Fruit fly (Drosophila melanogaster) whole organism, embryonic: Measurements from ENCODE around the gene Syx13.

Source experiments
- Aef1 ChIP-seq: fragments of 200-800 bp; sonication (Bioruptor generic); IDR thresholded peaks from 3 replicates; pipeline ENCODE4 v1.3.6; 2022; ENCODE audit warnings: missing biosample characterization, missing genetic modification characterization
- Bgb ChIP-seq: fragments of 200-800 bp; sonication (Bioruptor generic); IDR thresholded peaks from 2 replicates; pipeline ENCODE4 v1.3.6; 2022; ENCODE audit warnings: missing biosample characterization, missing genetic modification characterization; ENCODE audit not compliant: partially characterized antibody
- CG11247 ChIP-seq: fragments of 200-800 bp; sonication (Bioruptor generic); IDR thresholded peaks from 2 replicates; pipeline ENCODE4 v1.3.6; 2022; ENCODE audit warnings: missing biosample characterization, missing genetic modification characterization
- CG11456 ChIP-seq: fragments of 200-800 bp; sonication (Bioruptor generic); IDR thresholded peaks from 3 replicates; pipeline ENCODE4 v1.3.6; 2022; ENCODE audit warnings: missing biosample characterization, missing genetic modification characterization
- CG11560 ChIP-seq: fragments of 200-800 bp; sonication (Bioruptor generic); IDR thresholded peaks from 3 replicates; pipeline ENCODE4 v1.3.6; 2022; ENCODE audit warnings: missing biosample characterization, missing genetic modification characterization
- CG12659 ChIP-seq: fragments of 200-800 bp; sonication (Bioruptor generic); optimal IDR thresholded peaks from 3 replicates; lab custom pipeline; 2017; ENCODE audit warnings: mild to moderate bottlenecking, missing biosample characterization, missing genetic modification reagents, missing genetic modification characterization
- CG12942 ChIP-seq: fragments of 200-800 bp; sonication (Bioruptor generic); optimal IDR thresholded peaks from 3 replicates; lab custom pipeline; 2016; ENCODE audit warnings: missing biosample characterization, missing genetic modification characterization
- CG14014 ChIP-seq: fragments of 200-800 bp; sonication (Bioruptor generic); IDR thresholded peaks from 2 replicates; pipeline ENCODE4 v1.3.6; 2022; ENCODE audit warnings: missing biosample characterization, missing genetic modification characterization
- CG15073 ChIP-seq: fragments of 200-800 bp; sonication (Bioruptor generic); optimal IDR thresholded peaks from 2 replicates; lab custom pipeline; 2016; ENCODE audit warnings: missing biosample characterization, missing genetic modification characterization
- CG1603 ChIP-seq: fragments of 200-800 bp; sonication (Bioruptor generic); optimal IDR thresholded peaks from 2 replicates; lab custom pipeline; 2019; ENCODE audit warnings: missing biosample characterization, mild to moderate bottlenecking, missing genetic modification characterization, moderate library complexity
- CG34422 ChIP-seq: fragments of 200-800 bp; sonication (Bioruptor generic); IDR thresholded peaks from 3 replicates; pipeline ENCODE4 v1.3.6; 2022; ENCODE audit warnings: missing biosample characterization, missing genetic modification characterization
- CG43689 ChIP-seq: fragments of 200-800 bp; sonication (Bioruptor generic); IDR thresholded peaks from 2 replicates; pipeline ENCODE4 v1.3.6; 2022; ENCODE audit warnings: missing biosample characterization, missing genetic modification characterization
- CG4404 ChIP-seq: fragments of 200-800 bp; sonication (Bioruptor generic); IDR thresholded peaks from 2 replicates; pipeline ENCODE4 v1.3.6; 2022; ENCODE audit warnings: missing biosample characterization, missing genetic modification characterization
- CG6689 ChIP-seq: fragments of 200-800 bp; sonication (Bioruptor generic); IDR thresholded peaks from 2 replicates; pipeline ENCODE4 v1.3.6; 2022; ENCODE audit warnings: missing biosample characterization, missing genetic modification characterization
- CG8944 ChIP-seq: fragments of 200-800 bp; sonication (Bioruptor generic); optimal IDR thresholded peaks from 3 replicates; lab custom pipeline; 2016; ENCODE audit warnings: missing biosample characterization, missing genetic modification characterization
- CG9437 ChIP-seq: fragments of 200-800 bp; sonication (Bioruptor generic); optimal IDR thresholded peaks from 2 replicates; lab custom pipeline; 2018; ENCODE audit warnings: missing biosample characterization, mild to moderate bottlenecking, missing genetic modification characterization
- CG9609 ChIP-seq: fragments of 200-800 bp; sonication (Bioruptor generic); optimal IDR thresholded peaks from 3 replicates; lab custom pipeline; 2016; ENCODE audit warnings: missing biosample characterization, missing genetic modification characterization
- CG9817 ChIP-seq: fragments of 200-800 bp; sonication (Bioruptor generic); optimal IDR thresholded peaks from 2 replicates; lab custom pipeline; 2018; ENCODE audit warnings: missing biosample characterization, mild to moderate bottlenecking, missing genetic modification characterization, moderate library complexity
- CG9932 ChIP-seq: fragments of 200-800 bp; sonication (Bioruptor generic); IDR thresholded peaks from 2 replicates; pipeline ENCODE4 v1.3.6; 2022; ENCODE audit warnings: missing biosample characterization, missing genetic modification characterization
- Dbx ChIP-seq: fragments of 200-800 bp; sonication (Bioruptor generic); IDR thresholded peaks from 3 replicates; pipeline ENCODE4 v1.3.6; 2022; ENCODE audit warnings: missing biosample characterization, missing genetic modification characterization
- Doc3 ChIP-seq: fragments of 200-800 bp; sonication (Bioruptor generic); IDR thresholded peaks from 3 replicates; pipeline ENCODE4 v1.3.6; 2022; ENCODE audit warnings: missing biosample characterization, missing genetic modification characterization; ENCODE audit not compliant: partially characterized antibody
- HLH54F ChIP-seq: fragments of 200-800 bp; sonication (Bioruptor generic); optimal IDR thresholded peaks from 3 replicates; lab custom pipeline; 2016; ENCODE audit warnings: missing biosample characterization, missing genetic modification characterization
- Hr51 ChIP-seq, 2 experiments: fragments of 200-800 bp; sonication (Bioruptor generic); optimal IDR thresholded peaks; 2 replicates in 1 of 2; 3 replicates in 1 of 2; lab custom pipeline; 2016 to 2018; ENCODE audit warnings: missing biosample characterization in 2 of 2, missing genetic modification characterization in 2 of 2, mild to moderate bottlenecking in 1 of 2, moderate library complexity in 1 of 2
- MTF-1 ChIP-seq: fragments of 200-800 bp; sonication (Bioruptor generic); optimal IDR thresholded peaks from 2 replicates; lab custom pipeline; 2018; ENCODE audit warnings: missing biosample characterization, mild to moderate bottlenecking, missing genetic modification characterization, borderline replicate concordance
- NFAT ChIP-seq: fragments of 200-800 bp; sonication (Bioruptor generic); IDR thresholded peaks from 2 replicates; pipeline ENCODE4 v1.3.6; 2022; ENCODE audit warnings: missing biosample characterization, missing genetic modification characterization
- NfI ChIP-seq: fragments of 200-800 bp; sonication (Bioruptor generic); optimal IDR thresholded peaks from 3 replicates; lab custom pipeline; 2018; ENCODE audit warnings: missing biosample characterization, mild to moderate bottlenecking, missing genetic modification characterization, moderate library complexity
- Optix ChIP-seq: fragments of 200-800 bp; sonication (Bioruptor generic); IDR thresholded peaks from 3 replicates; pipeline ENCODE4 v1.3.6; 2022; ENCODE audit warnings: missing biosample characterization, missing genetic modification characterization
- Pdp1 ChIP-seq, 2 experiments: fragments of 200-800 bp; sonication (Bioruptor generic); optimal IDR thresholded peaks; 3 replicates each; lab custom pipeline; 2016; ENCODE audit warnings: missing biosample characterization in 2 of 2, missing genetic modification characterization in 2 of 2, mild to moderate bottlenecking in 1 of 2, moderate library complexity in 1 of 2
- Rfx ChIP-seq: fragments of 200-800 bp; sonication (Bioruptor generic); IDR thresholded peaks from 2 replicates; pipeline ENCODE4 v1.3.6; 2022; ENCODE audit warnings: missing biosample characterization, missing genetic modification characterization
- Scr ChIP-seq: fragments of 200-800 bp; sonication (Bioruptor generic); IDR thresholded peaks from 2 replicates; pipeline ENCODE4 v1.3.6; 2022; ENCODE audit warnings: missing biosample characterization, missing genetic modification characterization; ENCODE audit not compliant: partially characterized antibody
- bab2 ChIP-seq: fragments of 200-800 bp; sonication (Bioruptor generic); optimal IDR thresholded peaks from 2 replicates; lab custom pipeline; 2016; ENCODE audit warnings: missing biosample characterization, missing genetic modification characterization
- chinmo ChIP-seq: fragments of 200-800 bp; sonication (Bioruptor generic); IDR thresholded peaks from 4 replicates; pipeline ENCODE4 v1.3.6; 2022; ENCODE audit warnings: missing biosample characterization, missing genetic modification characterization; ENCODE audit not compliant: partially characterized antibody
- croc ChIP-seq: fragments of 200-800 bp; sonication (Bioruptor generic); conservative IDR thresholded peaks from 3 replicates; pipeline ENCODE4 v1.3.6; 2022; ENCODE audit warnings: missing biosample characterization, missing genetic modification characterization
- dimm ChIP-seq: fragments of 200-800 bp; sonication (Bioruptor generic); IDR thresholded peaks from 2 replicates; pipeline ENCODE4 v1.3.6; 2022; ENCODE audit warnings: missing biosample characterization, missing genetic modification characterization
- esg ChIP-seq: fragments of 200-800 bp; sonication (Bioruptor generic); conservative IDR thresholded peaks from 2 replicates; pipeline ENCODE4 v1.3.6; 2022; ENCODE audit warnings: missing biosample characterization, missing genetic modification characterization
- grn ChIP-seq: fragments of 200-800 bp; sonication (Bioruptor generic); optimal IDR thresholded peaks from 3 replicates; lab custom pipeline; 2017; ENCODE audit warnings: missing biosample characterization, missing genetic modification characterization
- ham ChIP-seq: fragments of 200-800 bp; sonication (Bioruptor generic); IDR thresholded peaks from 2 replicates; pipeline ENCODE4 v1.3.6; 2022; ENCODE audit warnings: missing biosample characterization, missing genetic modification characterization
- inv ChIP-seq: fragments of 200-800 bp; sonication (Bioruptor generic); IDR thresholded peaks from 2 replicates; pipeline ENCODE4 v1.3.6; 2022; ENCODE audit warnings: missing biosample characterization, missing genetic modification characterization; ENCODE audit not compliant: partially characterized antibody
- lmd ChIP-seq: fragments of 200-800 bp; sonication (Bioruptor generic); IDR thresholded peaks from 2 replicates; pipeline ENCODE4 v1.3.6; 2022; ENCODE audit warnings: missing biosample characterization, missing genetic modification characterization
- pan ChIP-seq, 4 experiments: fragments of >200 bp in 3 of 4; fragments of 200-800 bp in 1 of 4; sonication (Bioruptor generic) in 1 of 4; optimal IDR thresholded peaks in 3 of 4; IDR thresholded peaks in 1 of 4; 2 replicates each; pipeline versions ENCODE4 v1.3.6 to Lab custom; 2017 to 2022; ENCODE audit warnings: missing biosample characterization in 2 of 4, missing genetic modification characterization in 2 of 4, mixed read lengths in 1 of 4
- run ChIP-seq: fragments of 200-800 bp; sonication (Bioruptor generic); optimal IDR thresholded peaks from 3 replicates; lab custom pipeline; 2018; ENCODE audit warnings: missing biosample characterization, mild to moderate bottlenecking, missing genetic modification characterization
- slp2 ChIP-seq: fragments of 200-800 bp; sonication (Bioruptor generic); optimal IDR thresholded peaks from 2 replicates; lab custom pipeline; 2016; ENCODE audit warnings: missing biosample characterization, missing genetic modification characterization
- sob ChIP-seq: fragments of 200-800 bp; sonication (Bioruptor generic); IDR thresholded peaks from 2 replicates; pipeline ENCODE4 v1.3.6; 2022; ENCODE audit warnings: missing biosample characterization, missing genetic modification characterization
- stwl ChIP-seq: fragments of 200-800 bp; sonication (Bioruptor generic); optimal IDR thresholded peaks from 3 replicates; lab custom pipeline; 2018; ENCODE audit warnings: missing biosample characterization, mild to moderate bottlenecking, missing genetic modification characterization, moderate library complexity
- tll ChIP-seq, 2 experiments: fragments of 200-800 bp in 1 of 2; fragments of >200 bp in 1 of 2; sonication (Bioruptor generic) in 1 of 2; optimal IDR thresholded peaks; 2 replicates each; lab custom pipeline; 2017 to 2019; ENCODE audit warnings: missing biosample characterization in 2 of 2, missing genetic modification characterization in 2 of 2, mild to moderate bottlenecking in 1 of 2, moderate library complexity in 1 of 2
- vnd ChIP-seq: fragments of 200-800 bp; sonication (Bioruptor generic); IDR thresholded peaks from 3 replicates; pipeline ENCODE4 v1.3.6; 2022; ENCODE audit warnings: missing biosample characterization, missing genetic modification characterization; ENCODE audit not compliant: partially characterized antibody
- zfh1 ChIP-seq: fragments of 200-800 bp; sonication (Bioruptor generic); IDR thresholded peaks from 3 replicates; pipeline ENCODE4 v1.3.6; 2022; ENCODE audit warnings: missing biosample characterization, missing genetic modification characterization
- zfh2 ChIP-seq: fragments of 200-800 bp; sonication (Bioruptor generic); optimal IDR thresholded peaks from 2 replicates; lab custom pipeline; 2016; ENCODE audit warnings: missing biosample characterization, missing genetic modification characterization

Gene Syx13

DNA sequence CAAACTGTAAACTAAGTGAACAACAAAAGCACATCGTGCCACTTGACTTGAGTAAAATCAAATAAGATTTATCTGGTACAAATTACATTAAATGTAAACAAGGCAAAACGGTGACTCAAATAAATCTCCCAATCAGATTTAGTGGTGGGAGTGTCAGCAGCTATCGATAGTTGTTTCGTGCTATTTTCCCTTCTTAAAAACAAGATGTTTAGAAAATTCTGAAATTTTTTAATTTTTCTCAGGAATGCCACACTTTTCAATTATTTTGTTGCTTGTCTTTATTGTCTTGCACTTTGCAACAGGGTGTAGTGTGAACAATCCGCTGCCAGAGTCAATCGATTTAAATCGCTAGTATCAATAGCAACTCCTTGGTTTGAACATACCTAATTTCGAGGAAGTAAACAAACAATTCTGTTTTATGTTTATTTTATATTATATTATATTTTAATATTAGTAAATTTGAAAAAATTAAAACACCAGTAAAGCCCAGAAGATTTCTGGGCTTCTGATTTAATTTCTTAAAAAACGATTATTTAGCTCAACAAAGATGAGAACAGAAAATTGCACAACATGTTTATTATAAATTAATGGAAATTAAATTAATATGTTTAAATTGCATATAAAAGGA, 28.9 kb upstream of the Syx13 start, which contains the start of gene MICAL-like (continued):
- no peak for TF ChIP-seq ham (GFP tag; lab: Robert Waterston, UW)
- no peak for TF ChIP-seq zfh1 (GFP tag; lab: Robert Waterston, UW)
- TF ChIP-seq lmd (GFP tag; lab: Robert Waterston, UW) = peak; percentile 9; the same call in 1 of the 2 replicates
- TF ChIP-seq stwl (tag; lab: Kevin White, UChicago) = peak; percentile 71
- TF ChIP-seq CG11247 (GFP tag; lab: Robert Waterston, UW) = 0 out of 2 replicates have a peak, but pooled peaks have one; percentile 14
- no peak for TF ChIP-seq esg (GFP tag; lab: Robert Waterston, UW)
- peak; percentile 59 for TF ChIP-seq sob
- TF ChIP-seq NfI (GFP tag; lab: Kevin White, UChicago) = peak; percentile 39
- peak; percentile 50; the same call in 1 of the 2 replicates for TF ChIP-seq NFAT (GFP tag; lab: Robert Waterston, UW)
- TF ChIP-seq CG34422 (GFP tag; lab: Robert Waterston, UW) = peak; percentile 27; the same call in 1 of the 3 replicates
- TF ChIP-seq Bgb = peak; percentile 82
- no peak for TF ChIP-seq CG12659 (GFP tag; lab: Kevin White, UChicago)
- TF ChIP-seq CG15073 (GFP tag; lab: Kevin White, UChicago) = peak; percentile 2
- TF ChIP-seq HLH54F (GFP tag; lab: Kevin White, UChicago) = peak; percentile 29
- TF ChIP-seq croc (GFP tag; lab: Robert Waterston, UW) = no peak
- peak; percentile 40; the same call in 1 of the 2 replicates for TF ChIP-seq CG14014 (GFP tag; lab: Robert Waterston, UW)
- TF ChIP-seq tll (GFP tag; optimal IDR thresholded peaks at IDR 0.05; lab: Kevin White, UChicago) = peak in 1 of 2 experiments; percentile 1
- TF ChIP-seq zfh2 (GFP tag; lab: Kevin White, UChicago) = peak; percentile 50
- peak in 1 of 2 experiments; percentile 4 for TF ChIP-seq Pdp1 (GFP tag; optimal IDR thresholded peaks at IDR 0.05; lab: Kevin White, UChicago)
- TF ChIP-seq CG8944 (GFP tag; lab: Kevin White, UChicago) = peak; percentile 2
- peak; percentile 18 for TF ChIP-seq grn
- peak; percentile 36; the same call in 2 of the 3 replicates for TF ChIP-seq Aef1 (GFP tag; lab: Robert Waterston, UW)
- TF ChIP-seq Dbx (GFP tag; lab: Robert Waterston, UW) = no peak
- TF ChIP-seq CG4404 = peak; percentile 30
- peak; percentile 90 for TF ChIP-seq Scr (GFP tag; lab: Robert Waterston, UW)
- 0 out of 3 replicates have a peak, but pooled peaks have one; percentile 33 for TF ChIP-seq Optix (GFP tag; lab: Robert Waterston, UW)
- peak; percentile 80; the same call in 2 of the 4 replicates for TF ChIP-seq chinmo (GFP tag; lab: Robert Waterston, UW)
- TF ChIP-seq Doc3 (GFP tag; lab: Robert Waterston, UW) = peak; percentile 97
- TF ChIP-seq CG12942 (GFP tag; lab: Kevin White, UChicago) = no peak
- no peak for TF ChIP-seq CG6689 (GFP tag; lab: Robert Waterston, UW)
- TF ChIP-seq CG11456 (GFP tag; lab: Robert Waterston, UW) = peak; percentile 4; the same call in 1 of the 3 replicates
- TF ChIP-seq CG11560 (tag; lab: Robert Waterston, UW) = no peak
- peak; percentile 5 for TF ChIP-seq bab2 (GFP tag; lab: Kevin White, UChicago)
- no peak for TF ChIP-seq slp2
- no peak for TF ChIP-seq dimm
- TF ChIP-seq Rfx (GFP tag; lab: Robert Waterston, UW) = peak; percentile 55
- TF ChIP-seq vnd (GFP tag; lab: Robert Waterston, UW) = peak; percentile 89
- no peak for TF ChIP-seq pan (optimal IDR thresholded peaks at IDR 0.05; lab: Kevin White, UChicago)
- peak in 1 of 2 experiments; percentile 8 for TF ChIP-seq pan (GFP tag; optimal IDR thresholded peaks at IDR 0.05 in 1 of 2, IDR thresholded peaks at IDR 0.05 in 1 of 2)
- TF ChIP-seq run (tag; lab: Kevin White, UChicago) = no peak
- peak; percentile 30 for TF ChIP-seq CG9817 (tag; lab: Kevin White, UChicago)
- no peak for TF ChIP-seq Hr51 (GFP tag; optimal IDR thresholded peaks at IDR 0.05; lab: Kevin White, UChicago)
- peak; percentile 43 for TF ChIP-seq CG1603
- TF ChIP-seq CG43689 (GFP tag; lab: Robert Waterston, UW) = no peak
- TF ChIP-seq CG9932 (GFP tag; lab: Robert Waterston, UW) = peak; percentile 70
- TF ChIP-seq CG9609 (GFP tag; lab: Kevin White, UChicago) = peak; percentile 4
- TF ChIP-seq MTF-1 (GFP tag; lab: Kevin White, UChicago) = no peak
- TF ChIP-seq inv (GFP tag; lab: Robert Waterston, UW) = peak; percentile 90
- peak; percentile 6 for TF ChIP-seq CG9437 (GFP tag; lab: Kevin White, UChicago)
